Worm (Caenorhabditis elegans): Measurements from ENCODE around the gene nhr-17.

The nhr-17 gene

ce11 chrX:12640961-12641360 is 26.7 kb downstream of the nhr-17 start:
- TF ChIP-seq elt-1 (tag; optimal IDR thresholded peaks at IDR 0.05; ENCODE audit: borderline replicate concordance, insufficient read depth), result no peak
- no peak for TF ChIP-seq ham-2 (GFP tag; optimal IDR thresholded peaks at IDR 0.05)
- TF ChIP-seq unc-39 (tag; optimal IDR thresholded peaks at IDR 0.05), result no peak
- TF ChIP-seq sptf-1 (tag; optimal IDR thresholded peaks at IDR 0.05), result no peak
- no peak for TF ChIP-seq ceh-83 (GFP tag; optimal IDR thresholded peaks at IDR 0.05)
- no peak for TF ChIP-seq mab-5 (tag; optimal IDR thresholded peaks at IDR 0.05)
- no peak for TF ChIP-seq snpc-4 (tag; optimal IDR thresholded peaks at IDR 0.05)
- no peak for TF ChIP-seq zip-8 (tag; optimal IDR thresholded peaks at IDR 0.05)

ce11 chrX:12640459-12640858 is 27.2 kb downstream of the nhr-17 start, which contains the start of gene R09A8.5:
Gene R09A8.5 (minus strand): TSS chrX:12640559.
- TF ChIP-seq blmp-1 (tag; optimal IDR thresholded peaks at IDR 0.05) (no peak), nhr-2 (tag; optimal IDR thresholded peaks at IDR 0.05) (no peak), M03D4.4 (tag; optimal IDR thresholded peaks at IDR 0.05) (no peak), ztf-11 (tag; optimal IDR thresholded peaks at IDR 0.05) (no peak), lin-13 (tag; optimal IDR thresholded peaks at IDR 0.05) (no peak), hlh-1 (tag; optimal IDR thresholded peaks at IDR 0.05) (no peak), snpc-4 (tag; optimal IDR thresholded peaks at IDR 0.05) (no peak), ceh-39 (tag; optimal IDR thresholded peaks at IDR 0.05) (no peak), nhr-76 (tag; optimal IDR thresholded peaks at IDR 0.05) (no peak), unc-62 (GFP tag; optimal IDR thresholded peaks at IDR 0.05) (no peak), sem-2 (GFP tag; optimal IDR thresholded peaks at IDR 0.05) (no peak), zip-8 (tag; optimal IDR thresholded peaks at IDR 0.05) (no peak), bed-3 (GFP tag; optimal IDR thresholded peaks at IDR 0.05) (no peak), pha-4 (tag; optimal IDR thresholded peaks at IDR 0.05) (no peak), elt-3 (tag; optimal IDR thresholded peaks at IDR 0.05) (no peak), flh-1 (GFP tag; optimal IDR thresholded peaks at IDR 0.05) (no peak)

ce11 chrX:12637978-12638377 is 29.7 kb downstream of the nhr-17 start:
- TF ChIP-seq mls-2 (tag; optimal IDR thresholded peaks at IDR 0.05), result no peak
- TF ChIP-seq ceh-39 (tag; optimal IDR thresholded peaks at IDR 0.05), result no peak
- no peak for TF ChIP-seq hlh-1 (tag; optimal IDR thresholded peaks at IDR 0.05)
- no peak for TF ChIP-seq nhr-237 (tag; optimal IDR thresholded peaks at IDR 0.05)
- no peak for TF ChIP-seq ces-1 (GFP tag; optimal IDR thresholded peaks at IDR 0.05)
- TF ChIP-seq nhr-2 (tag; optimal IDR thresholded peaks at IDR 0.05), result no peak
- no peak for TF ChIP-seq unc-120 (tag; optimal IDR thresholded peaks at IDR 0.05; ENCODE audit: poor library complexity, severe bottlenecking)
- TF ChIP-seq sptf-1 (tag; optimal IDR thresholded peaks at IDR 0.05), result no peak
- no peak for TF ChIP-seq pha-4 (tag; optimal IDR thresholded peaks at IDR 0.05)
- TF ChIP-seq ceh-83 (GFP tag; optimal IDR thresholded peaks at IDR 0.05), result no peak
- TF ChIP-seq ztf-11 (tag; optimal IDR thresholded peaks at IDR 0.05), result no peak
- TF ChIP-seq bed-3 (GFP tag; optimal IDR thresholded peaks at IDR 0.05), result no peak
- TF ChIP-seq unc-39 (tag; optimal IDR thresholded peaks at IDR 0.05), result no peak
- no peak for TF ChIP-seq ham-2 (GFP tag; optimal IDR thresholded peaks at IDR 0.05)
- no peak for TF ChIP-seq mab-5 (tag; optimal IDR thresholded peaks at IDR 0.05)

ce11 chrX:12636242-12636641 is 31.4 kb downstream of the nhr-17 start:
- TF ChIP-seq ceh-39 (tag; optimal IDR thresholded peaks at IDR 0.05), result no peak
- TF ChIP-seq sptf-1 (tag; optimal IDR thresholded peaks at IDR 0.05), result no peak
- no peak for TF ChIP-seq mab-5 (tag; optimal IDR thresholded peaks at IDR 0.05)
- TF ChIP-seq mls-2 (tag; optimal IDR thresholded peaks at IDR 0.05), result no peak
- TF ChIP-seq sem-2 (GFP tag; optimal IDR thresholded peaks at IDR 0.05), result no peak
- TF ChIP-seq nhr-2 (tag; optimal IDR thresholded peaks at IDR 0.05), result no peak
- TF ChIP-seq unc-39 (tag; optimal IDR thresholded peaks at IDR 0.05), result no peak
- TF ChIP-seq bed-3 (GFP tag; optimal IDR thresholded peaks at IDR 0.05), result no peak
- TF ChIP-seq lin-32 (GFP tag; optimal IDR thresholded peaks at IDR 0.05), result no peak
- no peak for TF ChIP-seq ceh-43 (GFP tag; optimal IDR thresholded peaks at IDR 0.05)
- TF ChIP-seq blmp-1 (tag; optimal IDR thresholded peaks at IDR 0.05), result no peak
- no peak for TF ChIP-seq tbx-8 (GFP tag; optimal IDR thresholded peaks at IDR 0.05)

ce11 chrX:12635010-12635409 is 32.6 kb downstream of the nhr-17 start:
- TF ChIP-seq nhr-2 (tag; optimal IDR thresholded peaks at IDR 0.05) (no peak), nhr-76 (tag; optimal IDR thresholded peaks at IDR 0.05) (no peak), ceh-43 (GFP tag; optimal IDR thresholded peaks at IDR 0.05) (no peak), ces-1 (GFP tag; optimal IDR thresholded peaks at IDR 0.05) (peak; percentile 18), blmp-1 (tag; optimal IDR thresholded peaks at IDR 0.05) (no peak), bed-3 (GFP tag; optimal IDR thresholded peaks at IDR 0.05) (no peak), nhr-237 (tag; optimal IDR thresholded peaks at IDR 0.05) (no peak), ham-2 (GFP tag; optimal IDR thresholded peaks at IDR 0.05) (no peak), nhr-28 (tag; optimal IDR thresholded peaks at IDR 0.05) (no peak), mab-5 (tag; optimal IDR thresholded peaks at IDR 0.05) (no peak), zip-8 (tag; optimal IDR thresholded peaks at IDR 0.05) (no peak), lin-32 (GFP tag; optimal IDR thresholded peaks at IDR 0.05) (no peak), unc-39 (tag; optimal IDR thresholded peaks at IDR 0.05) (no peak), unc-62 (GFP tag; optimal IDR thresholded peaks at IDR 0.05) (peak; percentile 8), pha-4 (tag; optimal IDR thresholded peaks at IDR 0.05) (peak; percentile 63), lin-13 (tag; optimal IDR thresholded peaks at IDR 0.05) (no peak), nhr-12 (tag; optimal IDR thresholded peaks at IDR 0.05) (no peak), mls-2 (tag; optimal IDR thresholded peaks at IDR 0.05) (no peak), drap-1 (GFP tag; optimal IDR thresholded peaks at IDR 0.05) (no peak), snpc-4 (tag; optimal IDR thresholded peaks at IDR 0.05) (no peak), ceh-83 (GFP tag; optimal IDR thresholded peaks at IDR 0.05) (no peak), flh-1 (GFP tag; optimal IDR thresholded peaks at IDR 0.05) (no peak), elt-3 (tag; optimal IDR thresholded peaks at IDR 0.05) (no peak), sem-2 (GFP tag; optimal IDR thresholded peaks at IDR 0.05) (no peak), sptf-1 (tag; optimal IDR thresholded peaks at IDR 0.05) (no peak), hlh-1 (tag; optimal IDR thresholded peaks at IDR 0.05) (no peak), cnd-1 (tag; optimal IDR thresholded peaks at IDR 0.05) (peak; percentile 2), ztf-11 (tag; optimal IDR thresholded peaks at IDR 0.05) (no peak), M03D4.4 (tag; optimal IDR thresholded peaks at IDR 0.05) (no peak), lsy-2 (tag; optimal IDR thresholded peaks at IDR 0.05) (no peak), mep-1 (tag; optimal IDR thresholded peaks at IDR 0.05) (peak; percentile 57), ceh-39 (tag; optimal IDR thresholded peaks at IDR 0.05) (peak; percentile 14), tbx-8 (GFP tag; optimal IDR thresholded peaks at IDR 0.05) (no peak), elt-1 (tag; optimal IDR thresholded peaks at IDR 0.05; ENCODE audit: borderline replicate concordance, insufficient read depth) (no peak), unc-120 (tag; optimal IDR thresholded peaks at IDR 0.05; ENCODE audit: poor library complexity, severe bottlenecking) (no peak)

Data from whole organism, mixed stage, embryonic.